In genomic region chr3L:128295-129117, dm6 we compare ENCODE assay signal across 5 fruit fly cellular contexts.
A peak's percentile ranks its signal among the peaks of the same experiment; 100 is the strongest.
TF ChIP-seq lines count a peak whose summit lies in the region.

No protein-coding gene starts in this region.

- no peak for TF ChIP-seq CTCF in whole organism, embryonic (GFP tag; optimal IDR thresholded peaks at IDR 0.05; lab: Kevin White, UChicago)

TF ChIP-seq in whole organism, adult, 20 proteins besides CTCF, POLR2A, EP300 and RAD21 (continues in another document):
- TF ChIP-seq CG12768 (GFP tag; optimal IDR thresholded peaks at IDR 0.05; lab: Kevin White, UChicago) (peak; percentile 58), pad (GFP tag; optimal IDR thresholded peaks at IDR 0.05; lab: Kevin White, UChicago) (peak; percentile 94), Mnt (GFP tag; optimal IDR thresholded peaks at IDR 0.05; lab: Kevin White, UChicago) (peak; percentile 30), Clk (GFP tag; optimal IDR thresholded peaks at IDR 0.05; lab: Kevin White, UChicago) (no peak), CG5204 (GFP tag; optimal IDR thresholded peaks at IDR 0.05; lab: Kevin White, UChicago) (no peak), toe (GFP tag; optimal IDR thresholded peaks at IDR 0.05; lab: Kevin White, UChicago) (no peak), CG1620 (GFP tag; optimal IDR thresholded peaks at IDR 0.05; lab: Kevin White, UChicago) (no peak), CG7101 (tag; optimal IDR thresholded peaks at IDR 0.05; lab: Kevin White, UChicago) (peak; percentile 16), CG14711 (tag; optimal IDR thresholded peaks at IDR 0.05; lab: Kevin White, UChicago) (peak; percentile 25), CG11617 (GFP tag; optimal IDR thresholded peaks at IDR 0.05; lab: Kevin White, UChicago) (no peak), bab1 (GFP tag; optimal IDR thresholded peaks at IDR 0.05; lab: Kevin White, UChicago) (peak; percentile 25), ovo (GFP tag; optimal IDR thresholded peaks at IDR 0.05; lab: Kevin White, UChicago) (peak; percentile 53), cic (GFP tag; optimal IDR thresholded peaks at IDR 0.05; lab: Kevin White, UChicago) (peak; percentile 100), tj (GFP tag; optimal IDR thresholded peaks at IDR 0.05; lab: Kevin White, UChicago) (peak; percentile 78), CG33017 (tag; optimal IDR thresholded peaks at IDR 0.05; lab: Kevin White, UChicago) (peak; percentile 50), kay (GFP tag; lab: Kevin White, UChicago; ENCODE audit: borderline replicate concordance) (peak; percentile 88), CG7045 (GFP tag; optimal IDR thresholded peaks at IDR 0.05; lab: Kevin White, UChicago) (no peak), Hr96 (GFP tag; optimal IDR thresholded peaks at IDR 0.05; lab: Kevin White, UChicago) (no peak)

TF ChIP-seq in whole organism, embryonic, 481 proteins besides CTCF, POLR2A, EP300 and RAD21 (continues in another document):
- TF ChIP-seq grn (GFP tag; optimal IDR thresholded peaks at IDR 0.05; lab: Kevin White, UChicago) (peak; percentile 27), CG11695 (GFP tag; IDR thresholded peaks at IDR 0.05; lab: Robert Waterston, UW) (peak; percentile 47; the same call in 1 of the 3 replicates), CG2199 (GFP tag; IDR thresholded peaks at IDR 0.05; lab: Robert Waterston, UW) (peak; percentile 89), lab (GFP tag; optimal IDR thresholded peaks at IDR 0.05; lab: Kevin White, UChicago) (peak; percentile 25), chm (GFP tag; IDR thresholded peaks at IDR 0.05; lab: Robert Waterston, UW) (0 out of 2 replicates have a peak, but pooled peaks have one; percentile 36), CG10431 (GFP tag; optimal IDR thresholded peaks at IDR 0.05; lab: Kevin White, UChicago) (peak; percentile 25), CG1603 (tag; optimal IDR thresholded peaks at IDR 0.05; lab: Kevin White, UChicago) (peak; percentile 21), CG17568 (GFP tag; optimal IDR thresholded peaks at IDR 0.05; lab: Kevin White, UChicago) (peak; percentile 43), CG13624 (GFP tag; optimal IDR thresholded peaks at IDR 0.05; lab: Kevin White, UChicago) (peak; percentile 43), PHDP (tag; optimal IDR thresholded peaks at IDR 0.05; lab: Kevin White, UChicago) (peak; percentile 6), zen (tag; optimal IDR thresholded peaks at IDR 0.05; lab: Kevin White, UChicago) (peak; percentile 24), CG1529 (GFP tag; optimal IDR thresholded peaks at IDR 0.05; lab: Kevin White, UChicago) (no peak), unpg (GFP tag; optimal IDR thresholded peaks at IDR 0.05; lab: Kevin White, UChicago) (no peak), CG1024 (GFP tag; IDR thresholded peaks at IDR 0.05; lab: Robert Waterston, UW) (no peak), psq (GFP tag; optimal IDR thresholded peaks at IDR 0.05; lab: Kevin White, UChicago) (peak; percentile 15), chinmo (GFP tag; IDR thresholded peaks at IDR 0.05; lab: Robert Waterston, UW; ENCODE audit: partially characterized antibody) (peak; percentile 93), mirr (GFP tag; optimal IDR thresholded peaks at IDR 0.05; lab: Kevin White, UChicago) (peak; percentile 3), CG10543 (GFP tag; optimal IDR thresholded peaks at IDR 0.05; lab: Kevin White, UChicago) (peak; percentile 28)

TF ChIP-seq in whole organism, prepupa, 60 proteins besides CTCF, POLR2A, EP300 and RAD21 (continues in another document):
- TF ChIP-seq salr (GFP tag; optimal IDR thresholded peaks at IDR 0.05; lab: Kevin White, UChicago) (no peak), CG4318 (GFP tag; optimal IDR thresholded peaks at IDR 0.05; lab: Kevin White, UChicago) (no peak), CG7368 (GFP tag; optimal IDR thresholded peaks at IDR 0.05; lab: Kevin White, UChicago) (no peak), CG32006 (GFP tag; optimal IDR thresholded peaks at IDR 0.05; lab: Kevin White, UChicago) (peak; percentile 10), eg (GFP tag; IDR thresholded peaks at IDR 0.05; lab: Robert Waterston, UW) (peak; percentile 49; the same call in 1 of the 3 replicates), Met (GFP tag; optimal IDR thresholded peaks at IDR 0.05; lab: Kevin White, UChicago) (peak; percentile 10), CG6792 (GFP tag; optimal IDR thresholded peaks at IDR 0.05; lab: Kevin White, UChicago) (no peak), Ets96B (tag; optimal IDR thresholded peaks at IDR 0.05; lab: Kevin White, UChicago) (no peak), Gug (GFP tag; IDR thresholded peaks at IDR 0.05; lab: Robert Waterston, UW) (no peak), CG6163 (GFP tag; IDR thresholded peaks at IDR 0.05; lab: Robert Waterston, UW) (peak; percentile 69; the same call in 2 of the 3 replicates), lz (GFP tag; optimal IDR thresholded peaks at IDR 0.05; lab: Kevin White, UChicago) (no peak), Sox14 (GFP tag; optimal IDR thresholded peaks at IDR 0.05; lab: Kevin White, UChicago) (no peak), CG3032 (tag; optimal IDR thresholded peaks at IDR 0.05; lab: Kevin White, UChicago) (no peak), cyc (GFP tag; optimal IDR thresholded peaks at IDR 0.05; lab: Kevin White, UChicago) (no peak), dac (GFP tag; optimal IDR thresholded peaks at IDR 0.05; lab: Kevin White, UChicago) (no peak), topi (GFP tag; optimal IDR thresholded peaks at IDR 0.05; lab: Kevin White, UChicago) (no peak), fd85E (GFP tag; optimal IDR thresholded peaks at IDR 0.05; lab: Kevin White, UChicago) (no peak), CG3919 (GFP tag; optimal IDR thresholded peaks at IDR 0.05; lab: Kevin White, UChicago) (peak; percentile 29), Hr4 (GFP tag; optimal IDR thresholded peaks at IDR 0.05; lab: Kevin White, UChicago) (peak; percentile 13), fd59A (GFP tag; optimal IDR thresholded peaks at IDR 0.05; lab: Kevin White, UChicago) (no peak)

TF ChIP-seq in whole organism, pupa, 21 proteins besides CTCF, POLR2A, EP300 and RAD21:
- no peak for TF ChIP-seq Pif1A (GFP tag; optimal IDR thresholded peaks at IDR 0.05; lab: Kevin White, UChicago)
- no peak for TF ChIP-seq CG17806 (tag; optimal IDR thresholded peaks at IDR 0.05; lab: Kevin White, UChicago)
- TF ChIP-seq gl (tag; optimal IDR thresholded peaks at IDR 0.05; lab: Kevin White, UChicago): no peak
- no peak for TF ChIP-seq CG8159 (tag; optimal IDR thresholded peaks at IDR 0.05; lab: Kevin White, UChicago)
- peak; percentile 29; the same call in 1 of the 2 replicates for TF ChIP-seq Ets98B (GFP tag; IDR thresholded peaks at IDR 0.05; lab: Robert Waterston, UW)
- TF ChIP-seq Pif1B (GFP tag; optimal IDR thresholded peaks at IDR 0.05; lab: Kevin White, UChicago): peak; percentile 29
- peak; percentile 33 for TF ChIP-seq D1 (tag; optimal IDR thresholded peaks at IDR 0.05; lab: Kevin White, UChicago)
- TF ChIP-seq EcR (GFP tag; optimal IDR thresholded peaks at IDR 0.05; lab: Kevin White, UChicago): peak; percentile 96
- TF ChIP-seq CG12605 (GFP tag; IDR thresholded peaks at IDR 0.05; lab: Robert Waterston, UW): peak; percentile 41; the same call in 1 of the 2 replicates
- no peak for TF ChIP-seq CG15710 (tag; optimal IDR thresholded peaks at IDR 0.05; lab: Kevin White, UChicago)
- TF ChIP-seq CG13204 (GFP tag; optimal IDR thresholded peaks at IDR 0.05; lab: Kevin White, UChicago): peak; percentile 74
- no peak for TF ChIP-seq CG34367 (tag; optimal IDR thresholded peaks at IDR 0.05; lab: Kevin White, UChicago)
- no peak for TF ChIP-seq CG9948 (tag; optimal IDR thresholded peaks at IDR 0.05; lab: Kevin White, UChicago)
- TF ChIP-seq Snoo (tag; optimal IDR thresholded peaks at IDR 0.05; lab: Kevin White, UChicago): no peak
- no peak for TF ChIP-seq CG8301 (tag; optimal IDR thresholded peaks at IDR 0.05; lab: Kevin White, UChicago)
- TF ChIP-seq CG32121 (GFP tag; IDR thresholded peaks at IDR 0.05; lab: Robert Waterston, UW): 0 out of 2 replicates have a peak, but pooled peaks have one; percentile 32
- no peak; the same call in 2 of the 3 replicates for TF ChIP-seq fd96Ca (GFP tag; IDR thresholded peaks at IDR 0.05; lab: Robert Waterston, UW)
- TF ChIP-seq CG14655 (GFP tag; optimal IDR thresholded peaks at IDR 0.05; lab: Kevin White, UChicago): no peak
- no peak for TF ChIP-seq rn (GFP tag; IDR thresholded peaks at IDR 0.05; lab: Robert Waterston, UW)
- TF ChIP-seq CG4496 (GFP tag; IDR thresholded peaks at IDR 0.05; lab: Robert Waterston, UW): peak; percentile 75
- no peak for TF ChIP-seq CG10348 (GFP tag; IDR thresholded peaks at IDR 0.05; lab: Robert Waterston, UW)

TF ChIP-seq in whole organism, wandering third instar larva, 38 proteins besides CTCF, POLR2A, EP300 and RAD21 (continues in another document):
- no peak for TF ChIP-seq tai (GFP tag; optimal IDR thresholded peaks at IDR 0.05; lab: Kevin White, UChicago)
- no peak for TF ChIP-seq Abd-B (GFP tag; optimal IDR thresholded peaks at IDR 0.05; lab: Kevin White, UChicago)
- no peak for TF ChIP-seq sv (GFP tag; optimal IDR thresholded peaks at IDR 0.05; lab: Kevin White, UChicago)
- peak; percentile 9 for TF ChIP-seq rgr (GFP tag; optimal IDR thresholded peaks at IDR 0.05; lab: Kevin White, UChicago)
- TF ChIP-seq CG9705 (GFP tag; optimal IDR thresholded peaks at IDR 0.05; lab: Kevin White, UChicago): no peak
- no peak for TF ChIP-seq Myc (optimal IDR thresholded peaks at IDR 0.05; lab: Kevin White, UChicago)
- TF ChIP-seq sage (GFP tag; optimal IDR thresholded peaks at IDR 0.05; lab: Kevin White, UChicago): peak; percentile 53
- TF ChIP-seq Vsx2 (GFP tag; optimal IDR thresholded peaks at IDR 0.05; lab: Kevin White, UChicago; ENCODE audit: partially characterized antibody): peak; percentile 69
- TF ChIP-seq woc (GFP tag; optimal IDR thresholded peaks at IDR 0.05; lab: Kevin White, UChicago): no peak
- no peak for TF ChIP-seq GATAd (GFP tag; optimal IDR thresholded peaks at IDR 0.05; lab: Kevin White, UChicago)
- TF ChIP-seq br (GFP tag; optimal IDR thresholded peaks at IDR 0.05; lab: Kevin White, UChicago): peak; percentile 11
- peak; percentile 7 for TF ChIP-seq h (GFP tag; optimal IDR thresholded peaks at IDR 0.05; lab: Kevin White, UChicago)
- peak; percentile 91 for TF ChIP-seq psq (GFP tag; optimal IDR thresholded peaks at IDR 0.05; lab: Kevin White, UChicago)
- no peak for TF ChIP-seq lola (GFP tag; optimal IDR thresholded peaks at IDR 0.05; lab: Kevin White, UChicago)
- peak; percentile 81 for TF ChIP-seq Dif (GFP tag; optimal IDR thresholded peaks at IDR 0.05; lab: Kevin White, UChicago; ENCODE audit: partially characterized antibody)
- no peak for TF ChIP-seq Jra (GFP tag; optimal IDR thresholded peaks at IDR 0.05; lab: Kevin White, UChicago)
- TF ChIP-seq Rel (GFP tag; optimal IDR thresholded peaks at IDR 0.05; lab: Kevin White, UChicago): no peak
- peak; percentile 40 for TF ChIP-seq Rel (tag; optimal IDR thresholded peaks at IDR 0.05; lab: Kevin White, UChicago)
- TF ChIP-seq N (GFP tag; optimal IDR thresholded peaks at IDR 0.05; lab: Kevin White, UChicago): no peak
- TF ChIP-seq Sp1 (GFP tag; optimal IDR thresholded peaks at IDR 0.05; lab: Kevin White, UChicago): peak; percentile 16
- TF ChIP-seq OdsH (GFP tag; optimal IDR thresholded peaks at IDR 0.05; lab: Kevin White, UChicago): no peak
- no peak for TF ChIP-seq Hr78 (GFP tag; optimal IDR thresholded peaks at IDR 0.05; lab: Kevin White, UChicago)
- no peak for TF ChIP-seq dsf (GFP tag; optimal IDR thresholded peaks at IDR 0.05; lab: Kevin White, UChicago; ENCODE audit: borderline replicate concordance)
- no peak for TF ChIP-seq Hnf4 (GFP tag; optimal IDR thresholded peaks at IDR 0.05; lab: Kevin White, UChicago)
